Worm (Caenorhabditis elegans): Measurements from ENCODE around the gene srlf-17.

DNA sequence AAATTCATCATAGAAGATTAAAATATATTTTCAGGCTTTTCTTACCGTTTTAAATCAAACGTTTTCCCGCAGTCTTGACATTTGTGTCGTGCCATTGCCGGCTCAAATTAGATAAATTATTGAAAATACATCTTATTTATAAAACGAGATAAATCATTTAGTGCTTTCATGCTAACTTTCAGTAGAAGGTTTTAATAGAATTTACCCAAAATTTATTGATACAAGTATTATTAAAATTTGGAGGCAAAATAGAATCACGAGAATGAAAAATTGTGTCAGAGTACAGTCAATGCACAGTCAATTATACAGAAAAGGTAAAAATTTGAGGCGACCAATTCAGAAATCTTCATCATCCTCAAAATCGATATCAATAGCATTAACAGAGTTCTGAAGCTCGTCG is 24.0 kb downstream of the srlf-17 start, which contains the start of gene Y5F2A.4:
- TF ChIP-seq F57A8.1 (GFP tag; optimal IDR thresholded peaks at IDR 0.05): no peak
- no peak for TF ChIP-seq ama-1 (optimal IDR thresholded peaks at IDR 0.05)
- TF ChIP-seq ama-1 (GFP tag; optimal IDR thresholded peaks at IDR 0.05): no peak
- TF ChIP-seq unc-62 (GFP tag; optimal IDR thresholded peaks at IDR 0.05): no peak
- no peak for TF ChIP-seq hsf-1 (GFP tag; IDR thresholded peaks at IDR 0.05)
- no peak for TF ChIP-seq hlh-26 (GFP tag; conservative IDR thresholded peaks at IDR 0.05)
- TF ChIP-seq snpc-1.3 (tag; optimal IDR thresholded peaks at IDR 0.05; ENCODE audit: insufficient read depth): no peak
- no peak for TF ChIP-seq ZK185.1 (tag; optimal IDR thresholded peaks at IDR 0.05; ENCODE audit: poor library complexity, severe bottlenecking)
- no peak for TF ChIP-seq atf-7 (tag; optimal IDR thresholded peaks at IDR 0.05)
- no peak for TF ChIP-seq rpc-1 (optimal IDR thresholded peaks at IDR 0.05)
- no peak for TF ChIP-seq rpc-1 (tag; optimal IDR thresholded peaks at IDR 0.05)
- no peak for TF ChIP-seq attf-5 (GFP tag; optimal IDR thresholded peaks at IDR 0.05)
